Fruit fly (Drosophila melanogaster): ENCODE results near the gene eIF5B.
A peak's percentile ranks its signal among the peaks of the same experiment; 100 is the strongest.

Gene eIF5B

dm6 chr3L:3479551-3479950 lies 18.8 kb upstream of the eIF5B start (continued):
- TF ChIP-seq lab (GFP tag; optimal IDR thresholded peaks at IDR 0.05) = peak; percentile 49
- peak; percentile 13 for TF ChIP-seq CG17359 (tag; optimal IDR thresholded peaks at IDR 0.05)
- peak; percentile 20 for TF ChIP-seq CG9817 (tag; optimal IDR thresholded peaks at IDR 0.05)
- peak; percentile 15 for TF ChIP-seq CG15269 (tag; optimal IDR thresholded peaks at IDR 0.05)
- TF ChIP-seq Ada2b (GFP tag; IDR thresholded peaks at IDR 0.05) = 0 out of 2 replicates have a peak, but pooled peaks have one; percentile 25
- TF ChIP-seq jing (GFP tag; optimal IDR thresholded peaks at IDR 0.05) = no peak
- TF ChIP-seq CG6791 (GFP tag; IDR thresholded peaks at IDR 0.05; ENCODE audit: partially characterized antibody) = no peak
- TF ChIP-seq CG30403 (GFP tag; optimal IDR thresholded peaks at IDR 0.05) = peak; percentile 3
- TF ChIP-seq onecut (GFP tag; IDR thresholded peaks at IDR 0.05) = peak; percentile 29; the same call in 1 of the 2 replicates
- TF ChIP-seq Rfx (GFP tag; IDR thresholded peaks at IDR 0.05) = peak; percentile 27; the same call in 1 of the 2 replicates
- peak; percentile 6 for TF ChIP-seq abd-A (tag; optimal IDR thresholded peaks at IDR 0.05)
- TF ChIP-seq lilli (GFP tag; optimal IDR thresholded peaks at IDR 0.05) = peak; percentile 18
- no peak for TF ChIP-seq her (GFP tag; optimal IDR thresholded peaks at IDR 0.05)
- TF ChIP-seq CG7928 (GFP tag; optimal IDR thresholded peaks at IDR 0.05) = no peak
- TF ChIP-seq chn (GFP tag; optimal IDR thresholded peaks at IDR 0.05) = no peak
- no peak for TF ChIP-seq Lhr (GFP tag; optimal IDR thresholded peaks at IDR 0.05)
- no peak for TF ChIP-seq Mes4 (GFP tag; optimal IDR thresholded peaks at IDR 0.05)
- TF ChIP-seq Sox102F (GFP tag; optimal IDR thresholded peaks at IDR 0.05) = peak; percentile 19
- TF ChIP-seq sug (tag; optimal IDR thresholded peaks at IDR 0.05) = no peak
- TF ChIP-seq Dip2 (GFP tag; IDR thresholded peaks at IDR 0.05) = no peak
- TF ChIP-seq lmd (GFP tag; IDR thresholded peaks at IDR 0.05) = 0 out of 2 replicates have a peak, but pooled peaks have one; percentile 26
- TF ChIP-seq TFAM (GFP tag; optimal IDR thresholded peaks at IDR 0.05) = no peak
- TF ChIP-seq dysf (GFP tag; IDR thresholded peaks at IDR 0.05) = peak; percentile 39; the same call in 1 of the 3 replicates
- TF ChIP-seq nom (GFP tag; optimal IDR thresholded peaks at IDR 0.05) = no peak
- TF ChIP-seq CG8290 (GFP tag; optimal IDR thresholded peaks at IDR 0.05) = no peak
- peak in 1 of 2 experiments; percentile 42 for TF ChIP-seq CG8290 (tag; optimal IDR thresholded peaks at IDR 0.05)
- TF ChIP-seq ro (GFP tag; IDR thresholded peaks at IDR 0.05) = 0 out of 2 replicates have a peak, but pooled peaks have one; percentile 7
- TF ChIP-seq mld (GFP tag; IDR thresholded peaks at IDR 0.05; ENCODE audit: partially characterized antibody) = no peak
- TF ChIP-seq amos (GFP tag; IDR thresholded peaks at IDR 0.05; ENCODE audit: partially characterized antibody) = no peak
- TF ChIP-seq Tbp (GFP tag; optimal IDR thresholded peaks at IDR 0.05) = no peak

dm6 chr3L:3472786-3473185 lies 12.0 kb upstream of the eIF5B start:
- TF ChIP-seq Mad (GFP tag; optimal IDR thresholded peaks at IDR 0.05) (no peak), CG2712 (tag; optimal IDR thresholded peaks at IDR 0.05) (peak; percentile 54), pho (GFP tag; optimal IDR thresholded peaks at IDR 0.05) (peak; percentile 68), CG10431 (GFP tag; optimal IDR thresholded peaks at IDR 0.05) (peak; percentile 12), ssp (GFP tag; IDR thresholded peaks at IDR 0.05) (no peak; the same call in 1 of the 2 replicates), CG34224 (GFP tag; IDR thresholded peaks at IDR 0.05; ENCODE audit: partially characterized antibody) (no peak), CG10209 (GFP tag; optimal IDR thresholded peaks at IDR 0.05) (peak; percentile 68), zen (tag; optimal IDR thresholded peaks at IDR 0.05) (peak; percentile 22), CG1792 (GFP tag; optimal IDR thresholded peaks at IDR 0.05) (no peak), Xbp1 (GFP tag; optimal IDR thresholded peaks at IDR 0.05) (peak; percentile 61), CG3847 (GFP tag; IDR thresholded peaks at IDR 0.05) (peak; percentile 56), en (GFP tag; optimal IDR thresholded peaks at IDR 0.05) (peak; percentile 16), Gug (GFP tag; IDR thresholded peaks at IDR 0.05) (peak; percentile 22; the same call in 1 of the 4 replicates), Side (GFP tag; optimal IDR thresholded peaks at IDR 0.05) (peak; percentile 63), Hsf (GFP tag; optimal IDR thresholded peaks at IDR 0.05) (peak; percentile 67), shn (GFP tag; optimal IDR thresholded peaks at IDR 0.05) (no peak), ttk (GFP tag; IDR thresholded peaks at IDR 0.05) (no peak), Bdp1 (GFP tag; optimal IDR thresholded peaks at IDR 0.05) (no peak), NC2α (GFP tag; optimal IDR thresholded peaks at IDR 0.05) (peak; percentile 47), CG11696 (GFP tag; IDR thresholded peaks at IDR 0.05) (peak; percentile 22; the same call in 1 of the 2 replicates), CG8281 (tag; optimal IDR thresholded peaks at IDR 0.05) (peak; percentile 29), dati (GFP tag; IDR thresholded peaks at IDR 0.05) (no peak)
